Fruit fly (Drosophila melanogaster): Measurements from ENCODE around the gene CG42495.

- TF ChIP-seq dmrt93B (GFP tag; optimal IDR thresholded peaks at IDR 0.05) (no peak), Abd-B (GFP tag; optimal IDR thresholded peaks at IDR 0.05) (no peak), brk (GFP tag; optimal IDR thresholded peaks at IDR 0.05) (no peak), dsf (GFP tag; optimal IDR thresholded peaks at IDR 0.05; ENCODE audit: borderline replicate concordance) (no peak), h (GFP tag; optimal IDR thresholded peaks at IDR 0.05) (no peak), psq (GFP tag; optimal IDR thresholded peaks at IDR 0.05) (no peak), Dfd (GFP tag; optimal IDR thresholded peaks at IDR 0.05) (no peak), sv (GFP tag; optimal IDR thresholded peaks at IDR 0.05) (no peak), HLH106 (tag; optimal IDR thresholded peaks at IDR 0.05) (no peak)
These were observed 23.9 kb upstream of the CG42495 start for dm6 chr3L:18643222-18643621.

Data from whole organism, wandering third instar larva.